Fruit fly (Drosophila melanogaster): ENCODE measurements around the gene tkv.

tkv gene

dm6 chr2L:5298978-5299627 is 27.9 kb upstream of the tkv start (continued):
- TF ChIP-seq tio (GFP tag; optimal IDR thresholded peaks at IDR 0.05) (peak; percentile 76), CG4730 (GFP tag; IDR thresholded peaks at IDR 0.05) (no peak), NfI (GFP tag; optimal IDR thresholded peaks at IDR 0.05) (peak; percentile 70), sob (GFP tag; IDR thresholded peaks at IDR 0.05) (peak; percentile 71), Sry-δ (GFP tag; optimal IDR thresholded peaks at IDR 0.05) (no peak), CG10147 (GFP tag; optimal IDR thresholded peaks at IDR 0.05) (peak; percentile 40), B-H1 (GFP tag; IDR thresholded peaks at IDR 0.05) (peak; percentile 62), CG42726 (GFP tag; IDR thresholded peaks at IDR 0.05; ENCODE audit: partially characterized antibody) (no peak), CG9437 (GFP tag; optimal IDR thresholded peaks at IDR 0.05) (peak; percentile 82), CG1647 (GFP tag; optimal IDR thresholded peaks at IDR 0.05) (peak; percentile 20), Scr (GFP tag; IDR thresholded peaks at IDR 0.05; ENCODE audit: partially characterized antibody) (no peak), CG2116 (GFP tag; optimal IDR thresholded peaks at IDR 0.05) (peak; percentile 32), CG34224 (GFP tag; IDR thresholded peaks at IDR 0.05; ENCODE audit: partially characterized antibody) (no peak), CG10654 (GFP tag; optimal IDR thresholded peaks at IDR 0.05) (peak; percentile 75), CG30431 (GFP tag; optimal IDR thresholded peaks at IDR 0.05) (peak; percentile 50), ems (GFP tag; optimal IDR thresholded peaks at IDR 0.05) (peak; percentile 69), HHEX (GFP tag; optimal IDR thresholded peaks at IDR 0.05) (peak; percentile 69), Chrac-16 (GFP tag; optimal IDR thresholded peaks at IDR 0.05) (peak; percentile 77), CG14050 (GFP tag; IDR thresholded peaks at IDR 0.05) (peak; percentile 51; the same call in 2 of the 3 replicates), CG5953 (GFP tag; IDR thresholded peaks at IDR 0.05) (peak; percentile 82), twi (tag; optimal IDR thresholded peaks at IDR 0.05) (peak; percentile 75), cato (GFP tag; optimal IDR thresholded peaks at IDR 0.05; ENCODE audit: borderline replicate concordance) (peak; percentile 75), sima (GFP tag; optimal IDR thresholded peaks at IDR 0.05) (no peak), CG12155 (GFP tag; optimal IDR thresholded peaks at IDR 0.05) (peak; percentile 44), dysf (GFP tag; IDR thresholded peaks at IDR 0.05) (peak; percentile 76), repo (GFP tag; optimal IDR thresholded peaks at IDR 0.05) (no peak), Oli (tag; optimal IDR thresholded peaks at IDR 0.05) (peak; percentile 95), Atf3 (GFP tag; optimal IDR thresholded peaks at IDR 0.05) (peak; percentile 49), CG4282 (GFP tag; optimal IDR thresholded peaks at IDR 0.05) (no peak), tin (GFP tag; optimal IDR thresholded peaks at IDR 0.05) (peak; percentile 82), Hey (tag; optimal IDR thresholded peaks at IDR 0.05) (peak; percentile 25), Stat92E (GFP tag; optimal IDR thresholded peaks at IDR 0.05) (peak in 1 of 3 experiments; percentile 75), E2f2 (GFP tag; IDR thresholded peaks at IDR 0.05) (peak; percentile 60; the same call in 1 of the 2 replicates), CG4854 (GFP tag; optimal IDR thresholded peaks at IDR 0.05) (peak; percentile 49), eyg (GFP tag; optimal IDR thresholded peaks at IDR 0.05) (no peak), yki (optimal IDR thresholded peaks at IDR 0.05) (no peak), CG8388 (GFP tag; optimal IDR thresholded peaks at IDR 0.05) (peak; percentile 94), Ravus (GFP tag; IDR thresholded peaks at IDR 0.05) (peak; percentile 14; the same call in 1 of the 2 replicates), oc (tag; optimal IDR thresholded peaks at IDR 0.05) (peak; percentile 92), CG1792 (GFP tag; optimal IDR thresholded peaks at IDR 0.05) (no peak), gro (GFP tag; optimal IDR thresholded peaks at IDR 0.05) (no peak), CG7372 (GFP tag; IDR thresholded peaks at IDR 0.05) (peak; percentile 53), sisA (GFP tag; IDR thresholded peaks at IDR 0.05) (peak; percentile 85), pfk (GFP tag; optimal IDR thresholded peaks at IDR 0.05) (no peak), Ptx1 (GFP tag; IDR thresholded peaks at IDR 0.05) (peak; percentile 80), dpn (GFP tag; optimal IDR thresholded peaks at IDR 0.05) (peak; percentile 54 to 75), fd102C (GFP tag; optimal IDR thresholded peaks at IDR 0.05) (no peak), Oaz (GFP tag; IDR thresholded peaks at IDR 0.05) (peak; percentile 79), CG13287 (GFP tag; IDR thresholded peaks at IDR 0.05; ENCODE audit: partially characterized antibody) (no peak), sens-2 (GFP tag; IDR thresholded peaks at IDR 0.05) (peak; percentile 75)
